Worm (Caenorhabditis elegans): ENCODE results near the gene T12G3.11.

- TF ChIP-seq tbp1 (GFP tag; optimal IDR thresholded peaks at IDR 0.05) (no peak), pha-4 (tag; optimal IDR thresholded peaks at IDR 0.05) (no peak), unc-62 (GFP tag; optimal IDR thresholded peaks at IDR 0.05) (no peak), mxl-1 (tag; optimal IDR thresholded peaks at IDR 0.05) (no peak), lsl-1 (GFP tag; optimal IDR thresholded peaks at IDR 0.05) (no peak), ceh-100 (GFP tag; IDR thresholded peaks at IDR 0.05) (no peak), lsy-27 (tag; optimal IDR thresholded peaks at IDR 0.05; ENCODE audit: borderline replicate concordance, insufficient read depth) (no peak), madf-3 (GFP tag; IDR thresholded peaks at IDR 0.05) (no peak), ceh-27 (GFP tag; optimal IDR thresholded peaks at IDR 0.05) (no peak), K11D2.4 (GFP tag; IDR thresholded peaks at IDR 0.05) (no peak), B0336.3 (GFP tag; IDR thresholded peaks at IDR 0.05) (no peak)
Measured at ce11 chrIV:12052461-12052860, 22.9 kb upstream of the T12G3.11 start.

Data from whole organism, young adult.